Fruit fly (Drosophila melanogaster): ENCODE data around the gene m.

m gene

DNA sequence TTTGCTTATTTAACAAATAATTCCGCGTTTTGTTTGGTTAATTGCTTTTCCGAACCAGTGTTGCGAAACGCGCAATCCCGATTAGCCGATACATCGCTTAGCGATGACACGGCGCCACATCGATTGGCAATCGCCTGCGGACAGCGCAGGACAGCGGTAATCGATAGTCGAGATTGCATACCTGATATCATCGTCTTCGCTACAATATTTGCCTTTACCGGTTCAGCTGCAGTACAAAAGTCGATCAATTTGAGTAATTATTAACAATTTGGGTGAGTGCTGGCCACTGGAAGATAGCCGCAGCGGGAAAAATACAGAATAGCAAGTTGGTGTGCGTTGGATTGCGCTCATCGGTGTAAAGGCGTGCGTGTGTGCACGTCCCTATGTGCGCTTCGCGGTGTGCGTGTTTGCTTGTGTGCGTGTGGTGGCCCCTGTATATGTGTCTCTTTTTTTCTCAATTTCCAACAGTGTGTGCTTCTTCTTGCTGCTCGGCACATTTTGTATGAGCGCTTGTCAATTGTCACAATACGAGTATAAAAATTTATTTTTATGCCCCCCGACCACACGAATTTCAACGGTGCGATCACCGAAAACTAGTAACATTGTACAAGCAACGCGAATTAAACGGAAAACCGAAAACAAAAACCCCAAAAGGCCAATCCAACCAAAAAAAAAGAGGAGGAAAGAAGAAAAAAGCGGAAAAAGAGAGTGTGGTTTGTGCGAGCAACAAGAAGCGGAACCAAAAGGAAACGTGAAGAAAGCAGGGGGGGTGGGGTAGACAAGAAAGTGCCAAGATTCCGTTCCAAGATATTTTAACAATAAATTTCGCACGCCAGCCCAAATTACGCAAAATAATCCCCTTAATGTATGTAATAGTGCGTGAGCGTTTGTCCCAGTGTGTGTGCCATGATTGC lies 38.6 kb downstream of the m start, which contains the start of gene CkIIbeta (continued):
- TF ChIP-seq CG42726 (GFP tag; IDR thresholded peaks at IDR 0.05; ENCODE audit: partially characterized antibody), result peak; percentile 97
- no peak for TF ChIP-seq CG5180 (GFP tag; optimal IDR thresholded peaks at IDR 0.05)
- peak; percentile 48 for TF ChIP-seq pho (GFP tag; optimal IDR thresholded peaks at IDR 0.05)
- TF ChIP-seq CG34224 (GFP tag; IDR thresholded peaks at IDR 0.05; ENCODE audit: partially characterized antibody), result peak; percentile 86
- no peak for TF ChIP-seq h (optimal IDR thresholded peaks at IDR 0.05)
- TF ChIP-seq CG4617 (GFP tag; optimal IDR thresholded peaks at IDR 0.05; ENCODE audit: borderline replicate concordance), result peak; percentile 82
- TF ChIP-seq CG10462 (GFP tag; optimal IDR thresholded peaks at IDR 0.05), result no peak
- peak; percentile 90 for TF ChIP-seq Dref (GFP tag; IDR thresholded peaks at IDR 0.05)
- TF ChIP-seq CG4424 (GFP tag; optimal IDR thresholded peaks at IDR 0.05), result peak; percentile 21
- peak; percentile 29 for TF ChIP-seq CG9876 (GFP tag; optimal IDR thresholded peaks at IDR 0.05)
- TF ChIP-seq MBD-R2 (GFP tag; IDR thresholded peaks at IDR 0.05), result peak; percentile 58
- TF ChIP-seq Hand (GFP tag; optimal IDR thresholded peaks at IDR 0.05), result no peak
- no peak for TF ChIP-seq gsb (GFP tag; IDR thresholded peaks at IDR 0.05)
- no peak for TF ChIP-seq CG6654 (GFP tag; optimal IDR thresholded peaks at IDR 0.05)
- no peak for TF ChIP-seq fd64A (GFP tag; optimal IDR thresholded peaks at IDR 0.05)
- no peak for TF ChIP-seq usp (GFP tag; optimal IDR thresholded peaks at IDR 0.05)
- peak; percentile 13 for TF ChIP-seq CG4282 (GFP tag; optimal IDR thresholded peaks at IDR 0.05)
- no peak for TF ChIP-seq CG11723 (GFP tag; optimal IDR thresholded peaks at IDR 0.05)
- TF ChIP-seq CG12155 (GFP tag; optimal IDR thresholded peaks at IDR 0.05), result peak; percentile 44
- peak; percentile 39 for TF ChIP-seq Hsf (GFP tag; optimal IDR thresholded peaks at IDR 0.05)
- TF ChIP-seq CG17912 (GFP tag; optimal IDR thresholded peaks at IDR 0.05), result no peak
- peak; percentile 62 for TF ChIP-seq fu2 (GFP tag; optimal IDR thresholded peaks at IDR 0.05)
- peak; percentile 46 for TF ChIP-seq slou (GFP tag; optimal IDR thresholded peaks at IDR 0.05)
- no peak for TF ChIP-seq CG4707 (GFP tag; optimal IDR thresholded peaks at IDR 0.05)
- TF ChIP-seq pum (GFP tag; optimal IDR thresholded peaks at IDR 0.05), result peak; percentile 57
- TF ChIP-seq gcm2 (GFP tag; optimal IDR thresholded peaks at IDR 0.05), result peak; percentile 9
- TF ChIP-seq CG11398 (GFP tag; optimal IDR thresholded peaks at IDR 0.05), result no peak
- TF ChIP-seq CG10321 (GFP tag; IDR thresholded peaks at IDR 0.05), result no peak
- peak; percentile 39 for TF ChIP-seq Side (GFP tag; optimal IDR thresholded peaks at IDR 0.05)
- TF ChIP-seq luna (GFP tag; optimal IDR thresholded peaks at IDR 0.05), result peak; percentile 3
- peak; percentile 49 for TF ChIP-seq sd (tag; optimal IDR thresholded peaks at IDR 0.05)
- TF ChIP-seq p53 (GFP tag; optimal IDR thresholded peaks at IDR 0.05), result peak; percentile 35
- TF ChIP-seq CG7839 (tag; optimal IDR thresholded peaks at IDR 0.05), result peak; percentile 16
- TF ChIP-seq Hr78 (GFP tag; optimal IDR thresholded peaks at IDR 0.05), result no peak
- TF ChIP-seq corto (GFP tag; optimal IDR thresholded peaks at IDR 0.05), result no peak
- no peak for TF ChIP-seq run (tag; optimal IDR thresholded peaks at IDR 0.05)
- TF ChIP-seq gro (GFP tag; optimal IDR thresholded peaks at IDR 0.05), result peak; percentile 47
- TF ChIP-seq ap (GFP tag; IDR thresholded peaks at IDR 0.05), result 0 out of 2 replicates have a peak, but pooled peaks have one; percentile 17
- no peak for TF ChIP-seq Dek (tag; optimal IDR thresholded peaks at IDR 0.05)
- TF ChIP-seq NFAT (GFP tag; IDR thresholded peaks at IDR 0.05), result no peak
- no peak for TF ChIP-seq CG12219 (GFP tag; optimal IDR thresholded peaks at IDR 0.05)
- TF ChIP-seq CG11504 (tag; optimal IDR thresholded peaks at IDR 0.05), result no peak
- TF ChIP-seq cwo (GFP tag; optimal IDR thresholded peaks at IDR 0.05), result no peak
- TF ChIP-seq bbx (GFP tag; IDR thresholded peaks at IDR 0.05; ENCODE audit: partially characterized antibody), result peak; percentile 97
- peak; percentile 28 for TF ChIP-seq CHES-1-like (GFP tag; optimal IDR thresholded peaks at IDR 0.05)
- TF ChIP-seq row (GFP tag; IDR thresholded peaks at IDR 0.05), result peak; percentile 72
- TF ChIP-seq CG13624 (GFP tag; optimal IDR thresholded peaks at IDR 0.05), result peak; percentile 63
- TF ChIP-seq CG30020 (tag; optimal IDR thresholded peaks at IDR 0.05), result peak; percentile 44
- TF ChIP-seq tin (GFP tag; optimal IDR thresholded peaks at IDR 0.05), result peak; percentile 61
